Worm (Caenorhabditis elegans) whole organism, young adult: Measurements from ENCODE around the gene gst-23.

Experiments used
- B0019.2 ChIP-seq: fragments of 200-800 bp; sonication (Bioruptor generic); conservative IDR thresholded peaks from 2 replicates; pipeline ENCODE4 v1.3.6; 2022; ENCODE audit warnings: missing genetic modification reagents, missing genetic modification characterization, missing compliant biosample characterization
- B0336.3 ChIP-seq: fragments of 200-800 bp; sonication (Bioruptor generic); IDR thresholded peaks from 2 replicates; pipeline ENCODE4 v1.3.6; 2022; ENCODE audit warnings: missing genetic modification characterization, missing compliant biosample characterization
- C06A6.2 ChIP-seq: fragments of 200-800 bp; sonication (Bioruptor generic); conservative IDR thresholded peaks from 2 replicates; pipeline ENCODE4 v1.3.6; 2022; ENCODE audit warnings: missing genetic modification characterization, missing compliant biosample characterization
- D2030.7 ChIP-seq: fragments of 200-800 bp; sonication (Bioruptor generic); IDR thresholded peaks from 2 replicates; pipeline ENCODE4 v1.3.6; 2022; ENCODE audit warnings: missing genetic modification reagents, missing genetic modification characterization, missing compliant biosample characterization
- F22D6.2 ChIP-seq: sonication (generic microtip); optimal IDR thresholded peaks from 2 replicates; lab custom pipeline; 2016; ENCODE audit warnings: mild to moderate bottlenecking, missing genetic modification characterization, missing compliant biosample characterization
- F37B4.10 ChIP-seq: fragments of 200-800 bp; sonication (Bioruptor generic); IDR thresholded peaks from 2 replicates; pipeline ENCODE4 v1.3.6; 2022; ENCODE audit warnings: missing genetic modification characterization, missing compliant biosample characterization
- K12H6.12 ChIP-seq: fragments of 200-800 bp; sonication (Bioruptor generic); optimal IDR thresholded peaks from 2 replicates; lab custom pipeline; 2018; ENCODE audit warnings: mild to moderate bottlenecking, missing genetic modification characterization, missing compliant biosample characterization
- T07F8.4 ChIP-seq: sonication (generic microtip); optimal IDR thresholded peaks from 2 replicates; lab custom pipeline; 2016; ENCODE audit warnings: mild to moderate bottlenecking, missing genetic modification characterization, moderate library complexity, missing compliant biosample characterization
- ZK185.1 ChIP-seq: sonication (generic microtip); optimal IDR thresholded peaks from 2 replicates; lab custom pipeline; 2016; ENCODE audit warnings: mild to moderate bottlenecking, missing genetic modification characterization, missing compliant biosample characterization; ENCODE audit not compliant: poor library complexity, severe bottlenecking
- ama-1 ChIP-seq, 3 experiments: fragments of 150-350 bp in 1 of 3; sonication (generic microtip) in 2 of 3; optimal IDR thresholded peaks; 2 replicates each; lab custom pipeline; 2014 to 2018; ENCODE audit warnings: missing biosample characterization in 2 of 3, missing genetic modification characterization in 2 of 3, missing genetic modification reagents in 2 of 3
- aptf-2 ChIP-seq: fragments of 200-800 bp; sonication (Bioruptor generic); conservative IDR thresholded peaks from 2 replicates; pipeline ENCODE4 v1.3.6; 2022; ENCODE audit warnings: missing genetic modification reagents, missing genetic modification characterization, missing compliant biosample characterization
- athp-1 ChIP-seq: sonication (generic microtip); optimal IDR thresholded peaks from 2 replicates; lab custom pipeline; 2017; ENCODE audit warnings: mild to moderate bottlenecking, missing genetic modification characterization, missing compliant biosample characterization
- attf-3 ChIP-seq: fragments of 200-800 bp; sonication (Bioruptor generic); conservative IDR thresholded peaks from 2 replicates; pipeline ENCODE4 v1.3.6; 2022; ENCODE audit warnings: missing genetic modification reagents, missing genetic modification characterization, missing compliant biosample characterization
- bed-1 ChIP-seq: fragments of 200-800 bp; sonication (Bioruptor generic); IDR thresholded peaks from 2 replicates; pipeline ENCODE4 v1.3.6; 2022; ENCODE audit warnings: missing genetic modification reagents, missing genetic modification characterization, missing compliant biosample characterization
- ccch-3 ChIP-seq: fragments of 200-800 bp; sonication (Bioruptor generic); optimal IDR thresholded peaks from 2 replicates; lab custom pipeline; 2018; ENCODE audit warnings: mild to moderate bottlenecking, missing genetic modification characterization, missing compliant biosample characterization
- ceh-27 ChIP-seq: fragments of 200-800 bp; sonication (Bioruptor generic); optimal IDR thresholded peaks from 2 replicates; lab custom pipeline; 2018; ENCODE audit warnings: mild to moderate bottlenecking, missing genetic modification characterization, moderate library complexity, missing compliant biosample characterization
- ceh-58 ChIP-seq: fragments of 200-800 bp; sonication (Bioruptor generic); IDR thresholded peaks from 2 replicates; pipeline ENCODE4 v1.3.6; 2022; ENCODE audit warnings: missing genetic modification characterization, missing compliant biosample characterization
- egl-44 ChIP-seq: fragments of 200-800 bp; sonication (Bioruptor generic); IDR thresholded peaks from 2 replicates; pipeline ENCODE4 v1.3.6; 2022; ENCODE audit warnings: missing genetic modification reagents, missing genetic modification characterization, missing compliant biosample characterization
- egrh-3 ChIP-seq: fragments of 200-800 bp; sonication (Bioruptor generic); IDR thresholded peaks from 2 replicates; pipeline ENCODE4 v1.3.6; 2022; ENCODE audit warnings: missing genetic modification reagents, missing genetic modification characterization, missing compliant biosample characterization
- let-526 ChIP-seq: fragments of 200-800 bp; sonication (Bioruptor generic); IDR thresholded peaks from 2 replicates; pipeline ENCODE4 v1.3.6; 2022; ENCODE audit warnings: missing genetic modification reagents, missing genetic modification characterization, missing compliant biosample characterization
- lin-26 ChIP-seq: fragments of 200-800 bp; sonication (Bioruptor generic); IDR thresholded peaks from 2 replicates; pipeline ENCODE4 v1.3.6; 2022; ENCODE audit warnings: missing genetic modification reagents, missing genetic modification characterization, missing compliant biosample characterization
- lin-35 ChIP-seq, 3 experiments: fragments of 150-350 bp in 2 of 3; sonication (generic microtip) in 1 of 3; optimal IDR thresholded peaks; 2 replicates each; lab custom pipeline; 2014 to 2018; ENCODE audit warnings: missing biosample characterization in 3 of 3, missing genetic modification characterization in 3 of 3, missing genetic modification reagents in 3 of 3
- madf-10 ChIP-seq: sonication (generic microtip); optimal IDR thresholded peaks from 2 replicates; lab custom pipeline; 2016; ENCODE audit warnings: mild to moderate bottlenecking, missing genetic modification characterization, missing compliant biosample characterization
- rcor-1 ChIP-seq: fragments of 200-800 bp; sonication (Bioruptor generic); IDR thresholded peaks from 2 replicates; pipeline ENCODE4 v1.3.6; 2022; ENCODE audit warnings: missing genetic modification reagents, missing genetic modification characterization, missing compliant biosample characterization
- sdz-38 ChIP-seq: sonication (generic microtip); optimal IDR thresholded peaks from 2 replicates; lab custom pipeline; 2016; ENCODE audit warnings: missing genotype, missing genetic modification characterization, missing compliant biosample characterization
- snpc-1.1 ChIP-seq: sonication (generic microtip); optimal IDR thresholded peaks from 2 replicates; lab custom pipeline; 2017; ENCODE audit warnings: missing genetic modification characterization, mild to moderate bottlenecking, missing compliant biosample characterization, antibody characterized with exemption, moderate library complexity, missing genotype, missing genetic modification reagents; ENCODE audit not compliant: insufficient read depth
- snpc-3.4 ChIP-seq: sonication (generic microtip); optimal IDR thresholded peaks from 2 replicates; lab custom pipeline; 2017; ENCODE audit warnings: missing genetic modification characterization, mild to moderate bottlenecking, missing compliant biosample characterization, antibody characterized with exemption, moderate library complexity, missing genotype, missing genetic modification reagents
- somi-1 ChIP-seq: fragments of 200-800 bp; sonication (Bioruptor generic); optimal IDR thresholded peaks from 2 replicates; lab custom pipeline; 2018; ENCODE audit warnings: mild to moderate bottlenecking, missing genetic modification characterization, missing compliant biosample characterization
- unc-62 ChIP-seq: fragments of 150-350 bp; optimal IDR thresholded peaks from 2 replicates; lab custom pipeline; 2014; ENCODE audit warnings: missing biosample characterization, missing genetic modification reagents, missing genetic modification characterization
- xnd-1 ChIP-seq: sonication (generic microtip); optimal IDR thresholded peaks from 2 replicates; lab custom pipeline; 2016; ENCODE audit warnings: missing genotype, missing genetic modification reagents, missing genetic modification characterization, missing compliant biosample characterization
- ztf-18 ChIP-seq: sonication (generic microtip); optimal IDR thresholded peaks from 2 replicates; lab custom pipeline; 2016; ENCODE audit warnings: missing genotype, mild to moderate bottlenecking, missing genetic modification characterization, missing compliant biosample characterization
- ztf-25 ChIP-seq: fragments of 200-800 bp; sonication (Bioruptor generic); IDR thresholded peaks from 2 replicates; pipeline ENCODE4 v1.3.6; 2022; ENCODE audit warnings: missing genetic modification reagents, missing genetic modification characterization, missing compliant biosample characterization

Gene gst-23

DNA sequence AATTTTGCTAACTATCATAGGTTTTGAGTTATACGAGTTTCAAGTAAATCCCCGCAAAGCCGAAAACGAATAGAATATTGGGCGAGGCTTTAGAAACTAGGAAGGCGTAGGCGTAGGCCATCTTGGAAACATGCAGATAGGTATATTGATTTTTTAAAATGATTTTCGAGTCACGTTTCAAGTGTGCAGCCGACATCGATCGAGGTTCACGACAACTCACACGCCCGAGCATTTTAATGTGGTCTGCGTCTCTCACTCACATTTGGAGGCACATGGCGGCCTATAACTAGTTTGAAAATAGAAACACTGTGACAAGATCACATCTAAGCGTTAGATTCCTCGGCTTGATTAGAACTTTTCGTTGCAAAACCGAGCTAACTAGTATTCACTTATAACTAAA lies 15.7 kb upstream of the gst-23 start, which contains the start of gene K08D9.2:
K08D9.2 (plus strand) TSS at position 301 of the 400 bp plus-strand sequence.
- no peak for TF ChIP-seq egrh-3
- TF ChIP-seq ccch-3 (GFP tag; lab: Kevin White, UChicago): no peak
- no peak for TF ChIP-seq madf-10 (tag; lab: Kevin White, UChicago)
- TF ChIP-seq ceh-27: no peak
- TF ChIP-seq T07F8.4 (tag; lab: Kevin White, UChicago): no peak
- TF ChIP-seq xnd-1 (tag; lab: Kevin White, UChicago): no peak
- no peak for TF ChIP-seq egl-44 (GFP tag; lab: Robert Waterston, UW)
- TF ChIP-seq lin-35 (GFP tag; optimal IDR thresholded peaks at IDR 0.05; lab: Kevin White, UChicago): no peak
- TF ChIP-seq snpc-1.1: no peak

DNA sequence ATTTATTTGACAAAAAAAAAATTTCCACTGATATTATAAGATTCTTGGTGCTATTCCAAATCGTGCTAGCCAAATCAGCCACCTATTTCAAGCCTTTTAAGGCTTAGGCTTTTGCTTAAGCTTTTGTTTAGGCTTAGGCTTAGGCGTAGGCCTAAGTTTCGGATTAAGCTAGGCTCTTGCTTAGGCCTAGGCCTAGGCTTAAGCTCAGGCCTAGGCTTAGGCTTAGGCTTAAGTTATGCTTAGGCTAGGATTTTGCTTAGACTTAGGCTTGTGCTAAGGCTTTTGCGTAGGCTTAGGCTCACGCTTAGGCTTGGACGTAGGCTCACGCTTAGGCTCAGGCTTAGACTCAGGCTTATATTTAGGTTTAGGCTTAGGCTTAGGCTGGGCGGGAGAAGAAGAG lies 12.9 kb upstream of the gst-23 start:
- TF ChIP-seq F37B4.10 (GFP tag; lab: Robert Waterston, UW) (no peak), snpc-1.1 (no peak), madf-10 (tag; lab: Kevin White, UChicago) (no peak), ccch-3 (GFP tag; lab: Kevin White, UChicago) (no peak), attf-3 (GFP tag; lab: Robert Waterston, UW) (no peak), rcor-1 (GFP tag; lab: Robert Waterston, UW) (no peak), ztf-18 (tag; lab: Kevin White, UChicago) (no peak)

DNA sequence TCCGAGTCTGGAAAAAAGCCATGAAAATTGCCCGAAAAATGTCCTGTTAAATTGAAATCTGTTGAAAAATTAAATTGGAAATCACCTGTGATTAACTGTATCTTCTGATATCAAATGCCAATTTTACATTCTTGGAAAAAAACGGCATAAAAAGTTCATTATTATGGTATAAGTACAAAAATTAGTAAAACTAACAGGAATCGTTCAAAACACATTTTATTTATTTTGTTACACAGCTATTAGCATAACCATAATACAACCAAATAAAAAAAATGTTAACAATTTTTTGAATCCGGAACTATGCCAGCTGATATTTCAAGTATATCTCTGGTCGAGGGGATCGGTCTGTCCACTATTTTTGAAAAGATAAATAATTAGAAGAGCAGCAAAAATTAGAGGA lies 12.5 kb upstream of the gst-23 start, which contains the start of gene K08D9.10:
K08D9.10 (plus strand) TSS at position 301 of the 400 bp plus-strand sequence.
- TF ChIP-seq D2030.7 (no peak), B0019.2 (no peak)

DNA sequence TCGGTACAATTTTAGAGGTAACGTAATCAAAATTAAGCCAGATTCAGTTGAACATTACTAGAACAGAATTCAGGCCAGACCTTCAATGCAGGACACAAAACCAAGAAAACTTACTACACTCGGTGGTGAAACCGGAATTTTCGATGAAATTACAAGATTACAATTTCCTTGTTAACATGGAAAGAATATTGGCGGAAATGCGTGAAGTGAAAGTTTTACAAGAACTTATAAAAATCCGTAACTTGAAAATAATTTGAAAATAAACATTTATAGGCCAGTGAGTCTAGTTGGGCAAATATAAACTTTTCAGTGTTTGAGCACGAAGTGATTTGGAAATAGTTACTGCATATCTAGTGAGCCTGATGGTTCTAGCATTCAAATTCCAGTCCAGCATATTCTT lies 8.2 kb upstream of the gst-23 start, which contains the start of gene K08D9.6:
K08D9.6 (minus strand) TSS at position 101 of the 400 bp plus-strand sequence.
- TF ChIP-seq ztf-25 (GFP tag; lab: Robert Waterston, UW): no peak
- TF ChIP-seq, all 124 proteins: peak for 0

DNA sequence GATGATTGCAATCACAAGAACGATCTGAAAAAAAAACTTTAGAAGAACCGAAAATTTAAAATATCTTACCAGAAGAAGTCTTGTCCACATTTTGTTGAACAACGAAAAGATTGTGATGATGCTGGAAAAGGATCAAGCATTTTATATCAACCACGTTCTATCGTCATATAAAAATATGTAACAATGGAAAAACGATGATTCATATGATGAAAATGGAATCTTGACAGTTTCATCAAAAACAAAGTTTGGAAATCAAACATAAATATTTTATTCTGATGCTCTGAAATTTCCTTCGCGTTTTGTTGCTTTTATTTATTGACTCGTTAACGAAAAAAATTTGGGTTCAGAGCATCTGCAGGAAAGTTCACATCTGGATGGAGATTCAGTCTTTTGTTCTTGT lies 6.5 kb upstream of the gst-23 start, which contains the start of the genes K08D9.9 and str-16:
K08D9.9 (minus strand) TSS at position 101 of the 400 bp plus-strand sequence.
str-16 (plus strand) TSS at position 266 of the 400 bp plus-strand sequence.
- no peak for TF ChIP-seq aptf-2 (GFP tag; lab: Robert Waterston, UW)
- no peak for TF ChIP-seq lin-26 (GFP tag; lab: Robert Waterston, UW)
- TF ChIP-seq attf-3 (GFP tag; lab: Robert Waterston, UW): no peak
- no peak for TF ChIP-seq madf-10 (tag; lab: Kevin White, UChicago)
- TF ChIP-seq bed-1: no peak
- no peak for TF ChIP-seq snpc-3.4
- TF ChIP-seq C06A6.2 (GFP tag; lab: Robert Waterston, UW): no peak

DNA sequence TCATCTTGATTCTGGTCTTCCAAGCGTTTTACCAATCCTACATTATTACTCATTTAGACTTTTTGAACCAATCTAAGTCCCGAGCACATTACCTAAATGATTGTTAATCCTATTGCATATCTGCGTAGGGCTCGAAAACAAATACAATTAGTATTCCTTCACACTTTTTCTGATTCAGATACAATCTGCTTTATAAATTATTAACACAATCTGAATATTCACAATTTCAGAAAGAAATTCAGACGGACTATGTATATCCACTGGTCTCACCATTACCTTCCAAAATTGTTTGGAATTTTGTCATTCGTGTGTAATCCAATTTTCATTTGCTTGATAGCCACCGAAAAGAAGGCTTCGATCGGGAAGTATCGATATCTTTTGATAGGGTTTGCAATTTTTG lies 1.9 kb upstream of the gst-23 start, which contains the start of gene srj-11:
srj-11 (plus strand) TSS at position 250 of the 400 bp plus-strand sequence.
- TF ChIP-seq unc-62 (GFP tag; lab: Kevin White, UChicago) (no peak), ZK185.1 (no peak), F37B4.10 (GFP tag; lab: Robert Waterston, UW) (no peak), K12H6.12 (tag; lab: Kevin White, UChicago) (no peak), lin-35 (GFP tag; optimal IDR thresholded peaks at IDR 0.05; lab: Kevin White, UChicago) (no peak), ceh-58 (GFP tag; lab: Robert Waterston, UW) (no peak), ccch-3 (GFP tag; lab: Kevin White, UChicago) (no peak), F22D6.2 (tag; lab: Kevin White, UChicago) (no peak), xnd-1 (tag; lab: Kevin White, UChicago) (no peak), let-526 (GFP tag; lab: Robert Waterston, UW) (no peak), somi-1 (GFP tag; lab: Kevin White, UChicago) (no peak), athp-1 (tag; lab: Kevin White, UChicago) (no peak), B0336.3 (GFP tag; lab: Robert Waterston, UW) (no peak), sdz-38 (tag; lab: Kevin White, UChicago) (no peak), ama-1 (optimal IDR thresholded peaks at IDR 0.05; lab: Kevin White, UChicago) (no peak), ama-1 (GFP tag; optimal IDR thresholded peaks at IDR 0.05; lab: Kevin White, UChicago) (no peak)
